Worm (Caenorhabditis elegans): ENCODE data around the gene C32D5.4.

Gene C32D5.4

DNA sequence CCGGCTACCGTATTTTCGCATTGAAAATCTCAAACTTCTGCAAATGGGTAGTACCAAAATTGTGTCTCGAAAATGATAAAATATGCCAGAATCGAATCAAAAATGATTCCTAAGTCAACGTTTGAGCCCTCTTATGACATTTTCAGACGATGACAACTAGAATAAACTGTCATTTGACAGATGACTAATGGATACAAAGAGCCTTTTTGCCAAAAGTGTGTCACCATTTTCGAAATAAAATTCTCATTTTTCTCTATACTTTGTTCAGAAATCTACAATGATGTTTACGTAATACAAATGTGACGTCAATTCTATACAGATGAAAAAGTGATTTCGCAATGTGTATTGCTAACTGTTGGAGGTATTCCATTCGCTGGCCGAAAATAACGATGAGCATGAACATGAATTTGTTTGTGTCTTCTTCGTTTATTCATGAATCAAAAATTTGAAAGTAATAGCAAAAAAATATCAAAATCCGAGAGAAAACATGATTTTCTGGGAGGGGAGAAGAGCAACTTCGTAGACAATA is 23.7 kb upstream of the C32D5.4 start (continued):
- TF ChIP-seq lin-11 (tag; optimal IDR thresholded peaks at IDR 0.05) (no peak), elt-1 (tag; optimal IDR thresholded peaks at IDR 0.05) (no peak), crh-2 (tag; optimal IDR thresholded peaks at IDR 0.05) (peak; percentile 79), nhr-10 (tag; optimal IDR thresholded peaks at IDR 0.05) (peak; percentile 42), ceh-82 (tag; optimal IDR thresholded peaks at IDR 0.05) (no peak), nhr-25 (tag; optimal IDR thresholded peaks at IDR 0.05) (peak; percentile 81), blmp-1 (tag; optimal IDR thresholded peaks at IDR 0.05; ENCODE audit: insufficient read depth) (peak; percentile 20), sem-4 (tag; optimal IDR thresholded peaks at IDR 0.05) (no peak), nhr-237 (tag; optimal IDR thresholded peaks at IDR 0.05) (no peak), unc-62 (GFP tag; optimal IDR thresholded peaks at IDR 0.05) (no peak), peb-1 (tag; optimal IDR thresholded peaks at IDR 0.05) (no peak), nhr-6 (tag; optimal IDR thresholded peaks at IDR 0.05) (peak; percentile 86), mab-5 (tag; optimal IDR thresholded peaks at IDR 0.05) (no peak), F13H6.1 (tag; optimal IDR thresholded peaks at IDR 0.05) (peak; percentile 54)

ce11 chrII:6345195-6346158 is 22.6 kb upstream of the C32D5.4 start, which contains the start of gene C32D5.8:
C32D5.8 (minus strand) TSS chrII:6345964.
- TF ChIP-seq nhr-25 (tag; optimal IDR thresholded peaks at IDR 0.05) = peak; percentile 79
- TF ChIP-seq nhr-129 (tag; optimal IDR thresholded peaks at IDR 0.05) = no peak
- TF ChIP-seq mbf-1 (tag; optimal IDR thresholded peaks at IDR 0.05) = no peak
- TF ChIP-seq sma-9 (GFP tag; optimal IDR thresholded peaks at IDR 0.05) = peak; percentile 48
- TF ChIP-seq sma-9 (tag; optimal IDR thresholded peaks at IDR 0.05) = no peak
- no peak for TF ChIP-seq unc-39 (tag; optimal IDR thresholded peaks at IDR 0.05)
- TF ChIP-seq unc-55 (GFP tag; optimal IDR thresholded peaks at IDR 0.05) = no peak
- peak; percentile 57 for TF ChIP-seq ceh-16 (tag; optimal IDR thresholded peaks at IDR 0.05)
- TF ChIP-seq sma-3 (GFP tag; optimal IDR thresholded peaks at IDR 0.05) = peak; percentile 10
- TF ChIP-seq dmd-4 (tag; optimal IDR thresholded peaks at IDR 0.05) = no peak
- peak; percentile 33 for TF ChIP-seq crh-2 (tag; optimal IDR thresholded peaks at IDR 0.05)
- TF ChIP-seq ama-1 (optimal IDR thresholded peaks at IDR 0.05) = peak; percentile 38
- peak; percentile 51 for TF ChIP-seq nhr-21 (tag; optimal IDR thresholded peaks at IDR 0.05)
- peak; percentile 23 for TF ChIP-seq fos-1 (tag; optimal IDR thresholded peaks at IDR 0.05)
- peak in 1 of 2 experiments; percentile 4 for TF ChIP-seq lsy-2 (tag; optimal IDR thresholded peaks at IDR 0.05)
- no peak for TF ChIP-seq nhr-77 (tag; optimal IDR thresholded peaks at IDR 0.05)
- TF ChIP-seq blmp-1 (tag; optimal IDR thresholded peaks at IDR 0.05; ENCODE audit: insufficient read depth) = peak; percentile 45
- TF ChIP-seq lin-39 (tag; optimal IDR thresholded peaks at IDR 0.05) = no peak
- TF ChIP-seq ztf-4 (tag; optimal IDR thresholded peaks at IDR 0.05) = peak; percentile 12

- TF ChIP-seq fos-1 (tag; optimal IDR thresholded peaks at IDR 0.05) (no peak), mab-5 (tag; optimal IDR thresholded peaks at IDR 0.05) (no peak)
Measured at ce11 chrII:6344513-6344912, 21.6 kb upstream of the C32D5.4 start.

DNA sequence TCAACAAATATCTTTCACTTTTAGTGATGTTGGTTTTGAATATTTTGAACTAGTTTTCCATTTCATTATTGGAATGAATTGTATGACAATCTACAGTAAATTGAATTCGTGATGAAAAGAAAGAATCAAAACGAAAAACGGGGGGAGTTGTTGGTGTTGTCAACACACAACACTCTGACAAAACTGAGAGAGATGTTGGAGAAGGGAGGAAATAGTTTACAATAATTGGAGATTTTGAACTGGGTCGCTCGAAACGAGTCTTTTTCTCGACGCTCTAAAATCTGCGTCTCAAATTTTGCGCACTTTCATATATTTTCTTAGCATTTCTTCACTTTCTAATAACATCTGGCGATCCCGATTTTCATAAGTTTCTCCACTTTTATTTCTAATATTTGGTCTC is 21.0 kb upstream of the C32D5.4 start, which contains the start of gene txt-18:
txt-18 (plus strand) TSS at position 180 of the 400 bp plus-strand sequence.
- TF ChIP-seq blmp-1 (tag; optimal IDR thresholded peaks at IDR 0.05; ENCODE audit: insufficient read depth) = peak; percentile 72
- TF ChIP-seq unc-55 (GFP tag; optimal IDR thresholded peaks at IDR 0.05) = peak; percentile 4
- no peak for TF ChIP-seq zag-1 (tag; optimal IDR thresholded peaks at IDR 0.05)
- TF ChIP-seq egl-27 (tag; optimal IDR thresholded peaks at IDR 0.05) = peak; percentile 17
- TF ChIP-seq nhr-11 (tag; optimal IDR thresholded peaks at IDR 0.05) = no peak
- TF ChIP-seq F13H6.1 (tag; optimal IDR thresholded peaks at IDR 0.05) = peak; percentile 13
- TF ChIP-seq C34F6.9 (tag; optimal IDR thresholded peaks at IDR 0.05) = peak; percentile 27
- TF ChIP-seq nhr-25 (tag; optimal IDR thresholded peaks at IDR 0.05) = peak; percentile 72
- no peak for TF ChIP-seq mab-5 (tag; optimal IDR thresholded peaks at IDR 0.05)
- TF ChIP-seq nhr-21 (tag; optimal IDR thresholded peaks at IDR 0.05) = peak; percentile 39
- peak in 1 of 2 experiments; percentile 34 for TF ChIP-seq lsy-2 (tag; optimal IDR thresholded peaks at IDR 0.05)
- TF ChIP-seq elt-1 (tag; optimal IDR thresholded peaks at IDR 0.05) = no peak
- no peak for TF ChIP-seq fos-1 (tag; optimal IDR thresholded peaks at IDR 0.05)
- no peak for TF ChIP-seq Y55F3AM.14 (GFP tag; optimal IDR thresholded peaks at IDR 0.05)
- TF ChIP-seq sma-3 (GFP tag; optimal IDR thresholded peaks at IDR 0.05) = no peak
- no peak for TF ChIP-seq lin-11 (tag; optimal IDR thresholded peaks at IDR 0.05)
- TF ChIP-seq nhr-6 (tag; optimal IDR thresholded peaks at IDR 0.05) = no peak
- peak; percentile 59 for TF ChIP-seq nhr-129 (tag; optimal IDR thresholded peaks at IDR 0.05)
- no peak for TF ChIP-seq lin-13 (GFP tag; optimal IDR thresholded peaks at IDR 0.05)
- TF ChIP-seq ztf-4 (tag; optimal IDR thresholded peaks at IDR 0.05) = peak; percentile 6
- TF ChIP-seq crh-2 (tag; optimal IDR thresholded peaks at IDR 0.05) = peak; percentile 9
- TF ChIP-seq sma-9 (GFP tag; optimal IDR thresholded peaks at IDR 0.05) = peak; percentile 48
- TF ChIP-seq sma-9 (tag; optimal IDR thresholded peaks at IDR 0.05) = no peak

Measured in whole organism, L2 larva.